Fruit fly (Drosophila melanogaster) whole organism, embryonic: ENCODE results near the gene kibra.

Source experiments
- Ada2b ChIP-seq: fragments of 200-800 bp; sonication (Bioruptor generic); IDR thresholded peaks from 2 replicates; pipeline ENCODE4 v1.3.6; 2022; ENCODE audit warnings: missing biosample characterization, missing genetic modification characterization
- Antp ChIP-seq: fragments of 200-800 bp; sonication (Bioruptor generic); optimal IDR thresholded peaks from 3 replicates; lab custom pipeline; 2016; ENCODE audit warnings: missing biosample characterization, missing genetic modification characterization
- CG10267 ChIP-seq: fragments of 200-800 bp; sonication (Bioruptor generic); optimal IDR thresholded peaks from 2 replicates; lab custom pipeline; 2018; ENCODE audit warnings: missing biosample characterization, mild to moderate bottlenecking, missing genetic modification characterization, moderate library complexity
- CG10321 ChIP-seq: fragments of 200-800 bp; sonication (Bioruptor generic); IDR thresholded peaks from 2 replicates; pipeline ENCODE4 v1.3.6; 2022; ENCODE audit warnings: missing biosample characterization, missing genetic modification characterization
- CG14014 ChIP-seq: fragments of 200-800 bp; sonication (Bioruptor generic); IDR thresholded peaks from 2 replicates; pipeline ENCODE4 v1.3.6; 2022; ENCODE audit warnings: missing biosample characterization, missing genetic modification characterization
- CG14667 ChIP-seq: fragments of 200-800 bp; sonication (Bioruptor generic); IDR thresholded peaks from 2 replicates; pipeline ENCODE4 v1.3.6; 2022; ENCODE audit warnings: missing biosample characterization, missing genetic modification characterization
- CG15073 ChIP-seq: fragments of 200-800 bp; sonication (Bioruptor generic); optimal IDR thresholded peaks from 2 replicates; lab custom pipeline; 2016; ENCODE audit warnings: missing biosample characterization, missing genetic modification characterization
- CG17385 ChIP-seq: fragments of 200-800 bp; sonication (Bioruptor generic); optimal IDR thresholded peaks from 3 replicates; lab custom pipeline; 2018; ENCODE audit warnings: missing biosample characterization, mild to moderate bottlenecking, missing genetic modification characterization
- CG1832 ChIP-seq: fragments of 200-800 bp; sonication (Bioruptor generic); optimal IDR thresholded peaks from 2 replicates; lab custom pipeline; 2017; ENCODE audit warnings: missing biosample characterization, mild to moderate bottlenecking, missing genetic modification characterization, inconsistent platforms
- CG18619 ChIP-seq: fragments of 200-800 bp; sonication (Bioruptor generic); optimal IDR thresholded peaks from 3 replicates; lab custom pipeline; 2017; ENCODE audit warnings: missing biosample characterization, mild to moderate bottlenecking, missing genetic modification characterization
- CG2199 ChIP-seq: fragments of 200-800 bp; sonication (Bioruptor generic); IDR thresholded peaks from 3 replicates; pipeline ENCODE4 v1.3.6; 2022; ENCODE audit warnings: missing biosample characterization, missing genetic modification characterization
- CG2678 ChIP-seq: fragments of 200-800 bp; sonication (Bioruptor generic); optimal IDR thresholded peaks from 3 replicates; lab custom pipeline; 2019; ENCODE audit warnings: missing biosample characterization, mild to moderate bottlenecking, missing genetic modification characterization, moderate library complexity
- CG32532 ChIP-seq: fragments of 200-800 bp; sonication (Bioruptor generic); IDR thresholded peaks from 2 replicates; pipeline ENCODE4 v1.3.6; 2022; ENCODE audit warnings: missing biosample characterization, missing genetic modification characterization
- CG4820 ChIP-seq: fragments of 200-800 bp; sonication (Bioruptor generic); optimal IDR thresholded peaks from 3 replicates; lab custom pipeline; 2016; ENCODE audit warnings: missing biosample characterization, missing genetic modification characterization
- CG6813 ChIP-seq: fragments of 200-800 bp; sonication (Bioruptor generic); optimal IDR thresholded peaks from 2 replicates; lab custom pipeline; 2017; ENCODE audit warnings: missing biosample characterization, missing genetic modification characterization, mild to moderate bottlenecking, moderate library complexity, missing genetic modification reagents
- CG9797 ChIP-seq: fragments of 200-800 bp; sonication (Bioruptor generic); optimal IDR thresholded peaks from 3 replicates; lab custom pipeline; 2018; ENCODE audit warnings: missing biosample characterization, mild to moderate bottlenecking, missing genetic modification characterization
- CHES-1-like ChIP-seq: fragments of 200-800 bp; sonication (Bioruptor generic); optimal IDR thresholded peaks from 2 replicates; lab custom pipeline; 2016; ENCODE audit warnings: missing biosample characterization, missing genetic modification characterization
- D19A ChIP-seq: fragments of 200-800 bp; optimal IDR thresholded peaks from 3 replicates; lab custom pipeline; 2019; ENCODE audit warnings: missing biosample characterization, mild to moderate bottlenecking, missing genetic modification characterization, moderate library complexity
- Fer2 ChIP-seq: fragments of 200-800 bp; sonication (Bioruptor generic); optimal IDR thresholded peaks from 2 replicates; lab custom pipeline; 2018; ENCODE audit warnings: missing biosample characterization, mild to moderate bottlenecking, missing genetic modification characterization, moderate library complexity
- H15 ChIP-seq: fragments of 200-800 bp; sonication (Bioruptor generic); IDR thresholded peaks from 3 replicates; pipeline ENCODE4 v1.3.6; 2022; ENCODE audit warnings: missing biosample characterization, missing genetic modification characterization
- Lhr ChIP-seq: fragments of 200-800 bp; sonication (Bioruptor generic); optimal IDR thresholded peaks from 3 replicates; lab custom pipeline; 2017; ENCODE audit warnings: mild to moderate bottlenecking, missing biosample characterization, missing genetic modification reagents, missing genetic modification characterization
- MESR4 ChIP-seq: fragments of 200-800 bp; sonication (Bioruptor generic); optimal IDR thresholded peaks from 2 replicates; lab custom pipeline; 2018; ENCODE audit warnings: missing biosample characterization, mild to moderate bottlenecking, missing genetic modification characterization, moderate library complexity
- NFAT ChIP-seq: fragments of 200-800 bp; sonication (Bioruptor generic); IDR thresholded peaks from 2 replicates; pipeline ENCODE4 v1.3.6; 2022; ENCODE audit warnings: missing biosample characterization, missing genetic modification characterization
- NK7.1 ChIP-seq: fragments of 200-800 bp; sonication (Bioruptor generic); optimal IDR thresholded peaks from 3 replicates; lab custom pipeline; 2016; ENCODE audit warnings: missing biosample characterization, missing genetic modification characterization
- Neu2 ChIP-seq: fragments of 200-800 bp; sonication (Bioruptor generic); optimal IDR thresholded peaks from 3 replicates; lab custom pipeline; 2016; ENCODE audit warnings: missing biosample characterization, missing genetic modification characterization, borderline replicate concordance
- Nf-YB ChIP-seq: fragments of 200-800 bp; sonication (Bioruptor generic); optimal IDR thresholded peaks from 3 replicates; lab custom pipeline; 2019; ENCODE audit warnings: missing biosample characterization, mild to moderate bottlenecking, missing genetic modification characterization, moderate library complexity
- Optix ChIP-seq: fragments of 200-800 bp; sonication (Bioruptor generic); IDR thresholded peaks from 3 replicates; pipeline ENCODE4 v1.3.6; 2022; ENCODE audit warnings: missing biosample characterization, missing genetic modification characterization
- Sry-δ ChIP-seq: fragments of 200-800 bp; sonication (Bioruptor generic); optimal IDR thresholded peaks from 2 replicates; lab custom pipeline; 2016; ENCODE audit warnings: missing biosample characterization, missing genetic modification characterization
- ac ChIP-seq: fragments of 200-800 bp; sonication (Bioruptor generic); optimal IDR thresholded peaks from 3 replicates; lab custom pipeline; 2017; ENCODE audit warnings: missing biosample characterization, mild to moderate bottlenecking, missing genetic modification characterization
- al ChIP-seq: fragments of 200-800 bp; sonication (Bioruptor generic); IDR thresholded peaks from 2 replicates; pipeline ENCODE4 v1.3.6; 2022; ENCODE audit warnings: missing biosample characterization, missing genetic modification characterization
- ara ChIP-seq: fragments of 200-800 bp; sonication (Bioruptor generic); IDR thresholded peaks from 2 replicates; pipeline ENCODE4 v1.3.6; 2022; ENCODE audit warnings: missing biosample characterization, missing genetic modification characterization
- ci ChIP-seq: fragments of 200-800 bp; sonication (Bioruptor generic); IDR thresholded peaks from 3 replicates; pipeline ENCODE4 v1.3.6; 2022; ENCODE audit warnings: missing biosample characterization, missing genetic modification characterization
- dm ChIP-seq: fragments of 200-800 bp; sonication (Bioruptor generic); optimal IDR thresholded peaks from 3 replicates; lab custom pipeline; 2016; ENCODE audit warnings: missing biosample characterization, missing genetic modification characterization
- dysf ChIP-seq: fragments of 200-800 bp; sonication (Bioruptor generic); IDR thresholded peaks from 3 replicates; pipeline ENCODE4 v1.3.6; 2022; ENCODE audit warnings: missing biosample characterization, missing genetic modification characterization
- ems ChIP-seq: fragments of 200-800 bp; sonication (Bioruptor generic); optimal IDR thresholded peaks from 3 replicates; lab custom pipeline; 2016; ENCODE audit warnings: missing biosample characterization, missing genetic modification characterization
- exex ChIP-seq: fragments of 200-800 bp; sonication (Bioruptor generic); optimal IDR thresholded peaks from 4 replicates; lab custom pipeline; 2018; ENCODE audit warnings: missing biosample characterization, mild to moderate bottlenecking, missing genetic modification characterization, moderate library complexity
- gro ChIP-seq: fragments of 200-800 bp; sonication (Bioruptor generic); optimal IDR thresholded peaks from 2 replicates; lab custom pipeline; 2016; ENCODE audit warnings: missing biosample characterization, missing genetic modification characterization
- gt ChIP-seq: fragments of 200-800 bp; sonication (Bioruptor generic); IDR thresholded peaks from 2 replicates; pipeline ENCODE4 v1.3.6; 2022; ENCODE audit warnings: missing biosample characterization, missing genetic modification characterization
- ham ChIP-seq: fragments of 200-800 bp; sonication (Bioruptor generic); IDR thresholded peaks from 2 replicates; pipeline ENCODE4 v1.3.6; 2022; ENCODE audit warnings: missing biosample characterization, missing genetic modification characterization
- kah ChIP-seq: fragments of 200-800 bp; sonication (Bioruptor generic); optimal IDR thresholded peaks from 2 replicates; lab custom pipeline; 2018; ENCODE audit warnings: missing biosample characterization, mild to moderate bottlenecking, missing genetic modification characterization
- mld ChIP-seq: fragments of 200-800 bp; sonication (Bioruptor generic); IDR thresholded peaks from 3 replicates; pipeline ENCODE4 v1.3.6; 2022; ENCODE audit warnings: missing biosample characterization, missing genetic modification characterization; ENCODE audit not compliant: partially characterized antibody
- odd ChIP-seq: fragments of 200-800 bp; sonication (Bioruptor generic); optimal IDR thresholded peaks from 2 replicates; lab custom pipeline; 2017; ENCODE audit warnings: missing biosample characterization, mild to moderate bottlenecking, missing genetic modification characterization
- onecut ChIP-seq: fragments of 200-800 bp; sonication (Bioruptor generic); IDR thresholded peaks from 2 replicates; pipeline ENCODE4 v1.3.6; 2022; ENCODE audit warnings: missing biosample characterization, missing genetic modification characterization
- org-1 ChIP-seq: fragments of 200-800 bp; sonication (Bioruptor generic); optimal IDR thresholded peaks from 2 replicates; lab custom pipeline; 2017; ENCODE audit warnings: missing biosample characterization, missing genetic modification characterization
- peb ChIP-seq: fragments of 200-800 bp; sonication (Bioruptor generic); IDR thresholded peaks from 2 replicates; pipeline ENCODE4 v1.3.6; 2022; ENCODE audit warnings: missing biosample characterization, missing genetic modification characterization
- repo ChIP-seq: fragments of 200-800 bp; sonication (Bioruptor generic); optimal IDR thresholded peaks from 2 replicates; lab custom pipeline; 2016; ENCODE audit warnings: missing biosample characterization, missing genetic modification characterization
- salm ChIP-seq: fragments of 200-800 bp; sonication (Bioruptor generic); optimal IDR thresholded peaks from 2 replicates; lab custom pipeline; 2018; ENCODE audit warnings: missing biosample characterization, mild to moderate bottlenecking, missing genetic modification characterization
- sens-2 ChIP-seq: fragments of 200-800 bp; sonication (Bioruptor generic); IDR thresholded peaks from 2 replicates; pipeline ENCODE4 v1.3.6; 2022; ENCODE audit warnings: missing biosample characterization, missing genetic modification characterization
- tgo ChIP-seq: fragments of 200-800 bp; sonication (Bioruptor generic); IDR thresholded peaks from 3 replicates; pipeline ENCODE4 v1.3.6; 2022; ENCODE audit warnings: missing biosample characterization, missing genetic modification characterization
- twi ChIP-seq: fragments of 200-800 bp; optimal IDR thresholded peaks from 2 replicates; lab custom pipeline; 2019; ENCODE audit warnings: missing biosample characterization, mild to moderate bottlenecking, missing genetic modification characterization, moderate library complexity
- wek ChIP-seq: fragments of 200-800 bp; sonication (Bioruptor generic); optimal IDR thresholded peaks from 3 replicates; lab custom pipeline; 2018; ENCODE audit warnings: missing biosample characterization, mild to moderate bottlenecking, missing genetic modification characterization, moderate library complexity

The kibra gene

DNA sequence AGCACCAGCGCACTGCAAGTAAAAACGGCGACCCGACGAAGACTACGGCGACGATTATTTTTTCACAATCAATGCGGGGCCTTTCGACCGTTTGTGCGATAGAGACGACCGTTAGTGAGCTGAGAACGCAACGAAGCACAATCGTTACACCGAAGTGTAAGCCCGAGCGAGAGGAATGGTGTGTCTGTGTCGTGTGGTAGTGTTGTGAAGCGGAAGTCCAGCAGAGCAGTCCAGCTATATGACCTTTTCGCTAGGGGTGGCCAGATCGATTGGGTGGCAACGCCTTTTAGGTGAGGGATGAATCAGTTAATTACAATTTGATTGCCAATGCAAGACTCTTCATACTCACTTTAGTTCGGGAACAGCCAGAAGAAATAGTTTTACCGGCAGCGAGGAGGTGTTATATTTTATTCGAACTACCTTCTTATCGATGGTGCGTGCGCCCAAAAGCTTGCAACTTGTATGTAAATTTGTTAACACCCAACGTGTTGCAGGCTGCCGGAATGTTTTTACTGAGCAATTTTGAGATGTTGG lies 16.7 kb upstream of the kibra start (continued):
- peak; percentile 77 for TF ChIP-seq CHES-1-like
- TF ChIP-seq ci = peak; percentile 73
- TF ChIP-seq CG2199 (GFP tag; lab: Robert Waterston, UW) = peak; percentile 94
- peak; percentile 22 for TF ChIP-seq CG2678 (tag; lab: Kevin White, UChicago)
- TF ChIP-seq salm (tag; lab: Kevin White, UChicago) = no peak
- TF ChIP-seq tgo (GFP tag; lab: Robert Waterston, UW) = peak; percentile 38; the same call in 2 of the 3 replicates
- peak; percentile 83 for TF ChIP-seq NFAT (GFP tag; lab: Robert Waterston, UW)
- TF ChIP-seq twi (tag; lab: Kevin White, UChicago) = peak; percentile 19
- TF ChIP-seq CG14014 (GFP tag; lab: Robert Waterston, UW) = peak; percentile 46
- peak; percentile 52; the same call in 2 of the 3 replicates for TF ChIP-seq Optix (GFP tag; lab: Robert Waterston, UW)
- TF ChIP-seq CG14667 (GFP tag; lab: Robert Waterston, UW) = peak; percentile 20; the same call in 1 of the 2 replicates
- no peak for TF ChIP-seq ham (GFP tag; lab: Robert Waterston, UW)
- TF ChIP-seq CG10267 (tag; lab: Kevin White, UChicago) = peak; percentile 94
- peak; percentile 90 for TF ChIP-seq Antp (GFP tag; lab: Kevin White, UChicago)
- TF ChIP-seq ara (GFP tag; lab: Robert Waterston, UW) = no peak
- peak; percentile 99 for TF ChIP-seq CG10321 (GFP tag; lab: Robert Waterston, UW)
- peak; percentile 60 for TF ChIP-seq exex (tag; lab: Kevin White, UChicago)
- peak; percentile 97 for TF ChIP-seq CG1832
- TF ChIP-seq ems (GFP tag; lab: Kevin White, UChicago) = peak; percentile 50
- TF ChIP-seq al (GFP tag; lab: Robert Waterston, UW) = peak; percentile 65; the same call in 1 of the 2 replicates
- TF ChIP-seq repo (GFP tag; lab: Kevin White, UChicago) = peak; percentile 42
- TF ChIP-seq MESR4 (GFP tag; lab: Kevin White, UChicago) = peak; percentile 77
- no peak; the same call in 2 of the 3 replicates for TF ChIP-seq H15
- TF ChIP-seq CG18619 (GFP tag; lab: Kevin White, UChicago) = peak; percentile 77
- TF ChIP-seq ac (GFP tag; lab: Kevin White, UChicago) = no peak
- peak; percentile 26 for TF ChIP-seq Fer2
- peak; percentile 10 for TF ChIP-seq CG17385 (GFP tag; lab: Kevin White, UChicago)
- no peak for TF ChIP-seq Neu2
- TF ChIP-seq CG4820 (GFP tag; lab: Kevin White, UChicago) = peak; percentile 31
- peak; percentile 18; the same call in 1 of the 2 replicates for TF ChIP-seq gt (GFP tag; lab: Robert Waterston, UW)
- peak; percentile 60 for TF ChIP-seq wek
- TF ChIP-seq dysf (GFP tag; lab: Robert Waterston, UW) = peak; percentile 71; the same call in 2 of the 3 replicates
- TF ChIP-seq Nf-YB (GFP tag; lab: Kevin White, UChicago) = peak; percentile 32
- no peak for TF ChIP-seq mld (GFP tag; lab: Robert Waterston, UW)
- TF ChIP-seq CG32532 (GFP tag; lab: Robert Waterston, UW) = peak; percentile 75
- TF ChIP-seq D19A (tag; lab: Kevin White, UChicago) = no peak
- peak; percentile 50 for TF ChIP-seq Ada2b (GFP tag; lab: Robert Waterston, UW)
- TF ChIP-seq CG9797 = no peak
- TF ChIP-seq Lhr = peak; percentile 60
- TF ChIP-seq kah (GFP tag; lab: Kevin White, UChicago) = peak; percentile 34
- peak; percentile 77 for TF ChIP-seq gro
- TF ChIP-seq org-1 (GFP tag; lab: Kevin White, UChicago) = peak; percentile 29
- TF ChIP-seq CG6813 (GFP tag; lab: Kevin White, UChicago) = no peak
- peak; percentile 78 for TF ChIP-seq onecut (GFP tag; lab: Robert Waterston, UW)
- TF ChIP-seq CG15073 (GFP tag; lab: Kevin White, UChicago) = no peak
- peak; percentile 77 for TF ChIP-seq dm (GFP tag; lab: Kevin White, UChicago)
- TF ChIP-seq peb = 0 out of 2 replicates have a peak, but pooled peaks have one; percentile 27
- TF ChIP-seq odd (GFP tag; lab: Kevin White, UChicago) = peak; percentile 27
- peak; percentile 58; the same call in 1 of the 2 replicates for TF ChIP-seq sens-2 (GFP tag; lab: Robert Waterston, UW)
- TF ChIP-seq NK7.1 (GFP tag; lab: Kevin White, UChicago) = no peak
- peak; percentile 52 for TF ChIP-seq Sry-δ
